Worm (Caenorhabditis elegans) whole organism, L4/young adult: ENCODE data around the gene F21C10.4.

Source experiments
- W03F9.2 ChIP-seq: fragments of 150-350 bp; optimal IDR thresholded peaks from 2 replicates; lab custom pipeline; 2014; ENCODE audit warnings: missing biosample characterization, missing genetic modification characterization
- dao-5 ChIP-seq: sonication (generic microtip); optimal IDR thresholded peaks from 2 replicates; lab custom pipeline; 2016; ENCODE audit warnings: missing genotype, missing genetic modification characterization, moderate library complexity, missing compliant biosample characterization

DNA sequence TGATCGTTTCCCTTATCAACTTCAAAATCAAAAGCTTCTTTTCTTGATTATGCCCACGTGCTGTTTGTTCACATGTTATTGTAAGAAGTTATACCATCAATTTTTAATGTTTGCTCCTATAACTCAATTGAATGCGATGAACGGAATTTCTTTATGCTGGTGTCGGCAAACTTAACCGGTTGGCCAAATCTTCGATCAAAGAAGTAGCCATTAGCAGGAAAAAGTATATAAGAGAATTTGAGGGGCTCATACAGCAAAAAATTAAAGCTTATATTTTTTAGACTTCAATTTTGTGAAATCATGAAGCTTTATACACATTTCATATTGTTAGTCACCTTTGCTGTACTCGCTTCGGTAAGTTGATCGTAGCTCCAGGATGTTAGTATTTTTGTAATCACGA is 47.4 kb downstream of the F21C10.4 start, which contains the start of gene pqn-16:
- no peak for TF ChIP-seq W03F9.2 (tag; lab: Kevin White, UChicago)
- no peak for TF ChIP-seq dao-5
